Fruit fly (Drosophila melanogaster) whole organism, embryonic: ENCODE measurements around the gene Mocs1.
A peak's percentile ranks its signal among the peaks of the same experiment; 100 is the strongest.

Source experiments
- Bgb ChIP-seq: fragments of 200-800 bp; sonication (Bioruptor generic); IDR thresholded peaks from 2 replicates; pipeline ENCODE4 v1.3.6; 2022; ENCODE audit warnings: missing biosample characterization, missing genetic modification characterization; ENCODE audit not compliant: partially characterized antibody
- CG10209 ChIP-seq: fragments of 200-800 bp; sonication (Bioruptor generic); optimal IDR thresholded peaks from 3 replicates; lab custom pipeline; 2017; ENCODE audit warnings: missing biosample characterization, mild to moderate bottlenecking, missing genetic modification characterization, missing genetic modification reagents
- CG11398 ChIP-seq: fragments of 200-800 bp; sonication (Bioruptor generic); optimal IDR thresholded peaks from 2 replicates; lab custom pipeline; 2016; ENCODE audit warnings: missing biosample characterization, missing genetic modification characterization
- CG13424 ChIP-seq: fragments of 200-800 bp; sonication (Bioruptor generic); optimal IDR thresholded peaks from 2 replicates; lab custom pipeline; 2019; ENCODE audit warnings: missing biosample characterization, mild to moderate bottlenecking, missing genetic modification characterization, moderate library complexity
- CG14710 ChIP-seq: fragments of 200-800 bp; sonication (Bioruptor generic); optimal IDR thresholded peaks from 3 replicates; lab custom pipeline; 2019; ENCODE audit warnings: missing biosample characterization, mild to moderate bottlenecking, missing genetic modification characterization, moderate library complexity
- CG1602 ChIP-seq: fragments of 200-800 bp; sonication (Bioruptor generic); optimal IDR thresholded peaks from 3 replicates; lab custom pipeline; 2016; ENCODE audit warnings: missing biosample characterization, missing genetic modification characterization
- CG17612 ChIP-seq: fragments of 200-800 bp; sonication (Bioruptor generic); IDR thresholded peaks from 2 replicates; pipeline ENCODE4 v1.3.6; 2022; ENCODE audit warnings: missing biosample characterization, missing genetic modification characterization
- CG17829 ChIP-seq: fragments of 200-800 bp; optimal IDR thresholded peaks from 2 replicates; lab custom pipeline; 2019; ENCODE audit warnings: missing biosample characterization, mild to moderate bottlenecking, missing genetic modification characterization, moderate library complexity
- CG32767 ChIP-seq: fragments of 200-800 bp; sonication (Bioruptor generic); IDR thresholded peaks from 2 replicates; pipeline ENCODE4 v1.3.6; 2022; ENCODE audit warnings: missing biosample characterization, missing genetic modification characterization
- CG3726 ChIP-seq: fragments of 200-800 bp; sonication (Bioruptor generic); IDR thresholded peaks from 3 replicates; pipeline ENCODE4, ENCODE4 v1.3.6; 2022; ENCODE audit warnings: missing biosample characterization, missing genetic modification characterization
- CG3847 ChIP-seq: fragments of 200-800 bp; sonication (Bioruptor generic); IDR thresholded peaks from 2 replicates; pipeline ENCODE4 v1.3.6; 2022; ENCODE audit warnings: missing biosample characterization, missing genetic modification characterization
- CG4282 ChIP-seq: fragments of 200-800 bp; sonication (Bioruptor generic); optimal IDR thresholded peaks from 2 replicates; lab custom pipeline; 2016; ENCODE audit warnings: missing biosample characterization, missing genetic modification characterization
- CG4360 ChIP-seq: fragments of 200-800 bp; sonication (Bioruptor generic); IDR thresholded peaks from 2 replicates; pipeline ENCODE4 v1.3.6; 2022; ENCODE audit warnings: missing biosample characterization, missing genetic modification characterization
- CG4404 ChIP-seq: fragments of 200-800 bp; sonication (Bioruptor generic); IDR thresholded peaks from 2 replicates; pipeline ENCODE4 v1.3.6; 2022; ENCODE audit warnings: missing biosample characterization, missing genetic modification characterization
- CG8944 ChIP-seq: fragments of 200-800 bp; sonication (Bioruptor generic); optimal IDR thresholded peaks from 3 replicates; lab custom pipeline; 2016; ENCODE audit warnings: missing biosample characterization, missing genetic modification characterization
- Deaf1 ChIP-seq: fragments of 200-800 bp; optimal IDR thresholded peaks from 3 replicates; lab custom pipeline; 2019; ENCODE audit warnings: missing biosample characterization, mild to moderate bottlenecking, missing genetic modification characterization, moderate library complexity
- ERR ChIP-seq: fragments of 200-800 bp; sonication (Bioruptor generic); optimal IDR thresholded peaks from 2 replicates; lab custom pipeline; 2016; ENCODE audit warnings: missing biosample characterization, missing genetic modification characterization
- HLHmδ ChIP-seq: fragments of 200-800 bp; sonication (Bioruptor generic); optimal IDR thresholded peaks from 2 replicates; lab custom pipeline; 2018; ENCODE audit warnings: missing biosample characterization, mild to moderate bottlenecking, missing genetic modification characterization, moderate library complexity
- Med ChIP-seq: fragments of 200-800 bp; sonication (Bioruptor generic); peaks from one replicate; lab custom pipeline; 2016; ENCODE audit warnings: missing biosample characterization, missing genetic modification characterization, mild to moderate bottlenecking, inconsistent platforms, moderate library complexity
- Mrtf ChIP-seq: fragments of 200-800 bp; sonication (Bioruptor generic); IDR thresholded peaks from 3 replicates; pipeline ENCODE4 v1.3.6; 2022; ENCODE audit warnings: missing biosample characterization, missing genetic modification characterization
- Neu2 ChIP-seq: fragments of 200-800 bp; sonication (Bioruptor generic); optimal IDR thresholded peaks from 3 replicates; lab custom pipeline; 2016; ENCODE audit warnings: missing biosample characterization, missing genetic modification characterization, borderline replicate concordance
- Nf-YB ChIP-seq: fragments of 200-800 bp; sonication (Bioruptor generic); optimal IDR thresholded peaks from 3 replicates; lab custom pipeline; 2019; ENCODE audit warnings: missing biosample characterization, mild to moderate bottlenecking, missing genetic modification characterization, moderate library complexity
- PHDP ChIP-seq: fragments of 200-800 bp; sonication (Bioruptor generic); optimal IDR thresholded peaks from 3 replicates; lab custom pipeline; 2018; ENCODE audit warnings: missing biosample characterization, mild to moderate bottlenecking, missing genetic modification characterization, moderate library complexity
- Poxn ChIP-seq: fragments of 200-800 bp; sonication (Bioruptor generic); IDR thresholded peaks from 2 replicates; pipeline ENCODE4 v1.3.6; 2022; ENCODE audit warnings: missing biosample characterization, missing genetic modification characterization
- Sox100B ChIP-seq: fragments of 200-800 bp; sonication (Bioruptor generic); optimal IDR thresholded peaks from 3 replicates; lab custom pipeline; 2018; ENCODE audit warnings: missing biosample characterization, mild to moderate bottlenecking, missing genetic modification characterization
- Sry-δ ChIP-seq: fragments of 200-800 bp; sonication (Bioruptor generic); optimal IDR thresholded peaks from 2 replicates; lab custom pipeline; 2016; ENCODE audit warnings: missing biosample characterization, missing genetic modification characterization
- Ssrp ChIP-seq: fragments of 200-800 bp; sonication (Bioruptor generic); optimal IDR thresholded peaks from 2 replicates; lab custom pipeline; 2018; ENCODE audit warnings: missing biosample characterization, mild to moderate bottlenecking, missing genetic modification characterization, moderate library complexity
- Stat92E ChIP-seq, 3 experiments: fragments of >200 bp in 2 of 3; fragments of 200-800 bp in 1 of 3; sonication (Bioruptor generic) in 1 of 3; optimal IDR thresholded peaks; 2 replicates each; lab custom pipeline; 2017 to 2019; ENCODE audit warnings: missing biosample characterization in 3 of 3, missing genetic modification characterization in 3 of 3, mild to moderate bottlenecking in 1 of 3, moderate library complexity in 1 of 3
- Trl ChIP-seq, 3 experiments: fragments of >200 bp in 2 of 3; fragments of 200-800 bp in 1 of 3; sonication (Bioruptor generic) in 1 of 3; optimal IDR thresholded peaks; 2 replicates in 1 of 3; 3 replicates in 2 of 3; lab custom pipeline; 2016 to 2017; ENCODE audit warnings: missing biosample characterization in 1 of 3, missing genetic modification characterization in 1 of 3
- al ChIP-seq: fragments of 200-800 bp; sonication (Bioruptor generic); IDR thresholded peaks from 2 replicates; pipeline ENCODE4 v1.3.6; 2022; ENCODE audit warnings: missing biosample characterization, missing genetic modification characterization
- ara ChIP-seq: fragments of 200-800 bp; sonication (Bioruptor generic); IDR thresholded peaks from 2 replicates; pipeline ENCODE4 v1.3.6; 2022; ENCODE audit warnings: missing biosample characterization, missing genetic modification characterization
- cad ChIP-seq: fragments of >200 bp; optimal IDR thresholded peaks from 2 replicates; lab custom pipeline; 2017; ENCODE audit warnings: missing biosample characterization, missing genetic modification characterization
- cwo ChIP-seq: fragments of 200-800 bp; sonication (Bioruptor generic); optimal IDR thresholded peaks from 3 replicates; lab custom pipeline; 2017; ENCODE audit warnings: missing biosample characterization, missing genetic modification characterization, mild to moderate bottlenecking, moderate library complexity, missing genetic modification reagents
- da ChIP-seq: fragments of 200-800 bp; sonication (Bioruptor generic); optimal IDR thresholded peaks from 2 replicates; lab custom pipeline; 2016; ENCODE audit warnings: missing biosample characterization, missing genetic modification characterization
- fd102C ChIP-seq: fragments of 200-800 bp; sonication (Bioruptor generic); optimal IDR thresholded peaks from 2 replicates; lab custom pipeline; 2018; ENCODE audit warnings: missing biosample characterization, mild to moderate bottlenecking, missing genetic modification characterization, moderate library complexity
- fd64A ChIP-seq: fragments of 200-800 bp; sonication (Bioruptor generic); optimal IDR thresholded peaks from 3 replicates; lab custom pipeline; 2018; ENCODE audit warnings: missing biosample characterization, mild to moderate bottlenecking, missing genetic modification characterization
- fd96Cb ChIP-seq: fragments of 200-800 bp; sonication (Bioruptor generic); optimal IDR thresholded peaks from 2 replicates; lab custom pipeline; 2018; ENCODE audit warnings: missing biosample characterization, mild to moderate bottlenecking, missing genetic modification characterization, moderate library complexity
- insv ChIP-seq, 2 experiments: fragments of 200-800 bp; sonication (Bioruptor generic); optimal IDR thresholded peaks; 3 replicates each; lab custom pipeline; 2016 to 2018; ENCODE audit warnings: missing biosample characterization in 2 of 2, missing genetic modification characterization in 2 of 2
- inv ChIP-seq: fragments of 200-800 bp; sonication (Bioruptor generic); IDR thresholded peaks from 2 replicates; pipeline ENCODE4 v1.3.6; 2022; ENCODE audit warnings: missing biosample characterization, missing genetic modification characterization; ENCODE audit not compliant: partially characterized antibody
- lmd ChIP-seq: fragments of 200-800 bp; sonication (Bioruptor generic); IDR thresholded peaks from 2 replicates; pipeline ENCODE4 v1.3.6; 2022; ENCODE audit warnings: missing biosample characterization, missing genetic modification characterization
- mirr ChIP-seq: fragments of 200-800 bp; sonication (Bioruptor generic); optimal IDR thresholded peaks from 3 replicates; lab custom pipeline; 2018; ENCODE audit warnings: missing biosample characterization, mild to moderate bottlenecking, missing genetic modification characterization
- nmo ChIP-seq: fragments of 200-800 bp; sonication (Bioruptor generic); optimal IDR thresholded peaks from 2 replicates; lab custom pipeline; 2018; ENCODE audit warnings: missing biosample characterization, mild to moderate bottlenecking, missing genetic modification characterization, moderate library complexity
- sc ChIP-seq, 3 experiments: fragments of >200 bp in 2 of 3; fragments of 200-800 bp in 1 of 3; sonication (Bioruptor generic) in 1 of 3; optimal IDR thresholded peaks; 2 replicates in 2 of 3; 3 replicates in 1 of 3; lab custom pipeline; 2017; ENCODE audit warnings: mild to moderate bottlenecking in 1 of 3, missing biosample characterization in 1 of 3, missing genetic modification characterization in 1 of 3, missing genetic modification reagents in 1 of 3
- sisA ChIP-seq: fragments of 200-800 bp; sonication (Bioruptor generic); IDR thresholded peaks from 2 replicates; pipeline ENCODE4 v1.3.6; 2022; ENCODE audit warnings: missing biosample characterization, missing genetic modification characterization
- sqz ChIP-seq: fragments of 200-800 bp; sonication (Bioruptor generic); optimal IDR thresholded peaks from 3 replicates; lab custom pipeline; 2018; ENCODE audit warnings: missing biosample characterization, mild to moderate bottlenecking, missing genetic modification characterization
- ssp ChIP-seq: fragments of 200-800 bp; sonication (Bioruptor generic); IDR thresholded peaks from 2 replicates; pipeline ENCODE4 v1.3.6; 2022; ENCODE audit warnings: missing biosample characterization, missing genetic modification characterization
- tll ChIP-seq, 2 experiments: fragments of 200-800 bp in 1 of 2; fragments of >200 bp in 1 of 2; sonication (Bioruptor generic) in 1 of 2; optimal IDR thresholded peaks; 2 replicates each; lab custom pipeline; 2017 to 2019; ENCODE audit warnings: missing biosample characterization in 2 of 2, missing genetic modification characterization in 2 of 2, mild to moderate bottlenecking in 1 of 2, moderate library complexity in 1 of 2
- usp ChIP-seq: fragments of >200 bp; optimal IDR thresholded peaks from 2 replicates; lab custom pipeline; 2017; ENCODE audit warnings: missing biosample characterization, missing genetic modification characterization
- zfh2 ChIP-seq: fragments of 200-800 bp; sonication (Bioruptor generic); optimal IDR thresholded peaks from 2 replicates; lab custom pipeline; 2016; ENCODE audit warnings: missing biosample characterization, missing genetic modification characterization

Mocs1 gene

dm6 chr3L:11061200-11061599, 9.1 kb upstream of the Mocs1 start, which contains the start of the genes CG6321 and Blos2 (continued):
- no peak for TF ChIP-seq Neu2 (GFP tag; lab: Kevin White, UChicago)
- TF ChIP-seq Bgb (GFP tag; lab: Robert Waterston, UW) = no peak
- no peak for TF ChIP-seq inv (GFP tag; lab: Robert Waterston, UW)
- no peak for TF ChIP-seq CG4360
- TF ChIP-seq ssp (GFP tag; lab: Robert Waterston, UW) = no peak
- TF ChIP-seq al (GFP tag; lab: Robert Waterston, UW) = peak; percentile 60; the same call in 1 of the 2 replicates
- TF ChIP-seq CG32767 (GFP tag; lab: Robert Waterston, UW) = 0 out of 2 replicates have a peak, but pooled peaks have one; percentile 21
- TF ChIP-seq ara = 0 out of 2 replicates have a peak, but pooled peaks have one; percentile 34
- TF ChIP-seq CG17829 = peak; percentile 82
- TF ChIP-seq da = no peak
- peak; percentile 13 for TF ChIP-seq fd64A (GFP tag; lab: Kevin White, UChicago)
- peak; percentile 62 for TF ChIP-seq Nf-YB (GFP tag; lab: Kevin White, UChicago)
- peak; percentile 54 for TF ChIP-seq sisA (GFP tag; lab: Robert Waterston, UW)
- TF ChIP-seq usp (GFP tag; lab: Kevin White, UChicago) = no peak
- TF ChIP-seq CG3847 = peak; percentile 53; the same call in 1 of the 2 replicates
- TF ChIP-seq Mrtf (GFP tag; lab: Robert Waterston, UW) = peak; percentile 62; the same call in 1 of the 3 replicates
- peak; percentile 51 for TF ChIP-seq CG1602 (GFP tag; lab: Kevin White, UChicago)
- TF ChIP-seq fd96Cb (tag; lab: Kevin White, UChicago) = peak; percentile 76
- no peak for TF ChIP-seq tll (GFP tag; optimal IDR thresholded peaks at IDR 0.05; lab: Kevin White, UChicago)
- peak; percentile 70 for TF ChIP-seq CG10209 (GFP tag; lab: Kevin White, UChicago)
- TF ChIP-seq Sry-δ (GFP tag; lab: Kevin White, UChicago) = peak; percentile 2
- peak; percentile 74 for TF ChIP-seq Sox100B
- peak; percentile 93 for TF ChIP-seq Med (GFP tag; lab: Kevin White, UChicago)
- peak; percentile 89 for TF ChIP-seq PHDP (tag; lab: Kevin White, UChicago)
- peak; percentile 65 for TF ChIP-seq cwo (GFP tag; lab: Kevin White, UChicago)
- TF ChIP-seq CG11398 (GFP tag; lab: Kevin White, UChicago) = no peak
- peak; percentile 84 for TF ChIP-seq CG13424 (tag; lab: Kevin White, UChicago)
- no peak for TF ChIP-seq CG8944 (GFP tag; lab: Kevin White, UChicago)
- TF ChIP-seq insv (GFP tag; optimal IDR thresholded peaks at IDR 0.05; lab: Kevin White, UChicago) = no peak
- TF ChIP-seq ERR (GFP tag; lab: Kevin White, UChicago) = no peak
- TF ChIP-seq Ssrp (tag; lab: Kevin White, UChicago) = peak; percentile 67
- TF ChIP-seq mirr (GFP tag; lab: Kevin White, UChicago) = peak; percentile 4
- no peak for TF ChIP-seq fd102C (GFP tag; lab: Kevin White, UChicago)
- TF ChIP-seq CG3726 (GFP tag; lab: Robert Waterston, UW) = no peak
- peak; percentile 82 for TF ChIP-seq CG14710 (tag; lab: Kevin White, UChicago)
- TF ChIP-seq cad (GFP tag; lab: Kevin White, UChicago) = no peak
- TF ChIP-seq sc (optimal IDR thresholded peaks at IDR 0.05; lab: Kevin White, UChicago) = no peak
- TF ChIP-seq sc (GFP tag; optimal IDR thresholded peaks at IDR 0.05; lab: Kevin White, UChicago) = peak; percentile 22
- TF ChIP-seq Stat92E (GFP tag; optimal IDR thresholded peaks at IDR 0.05; lab: Kevin White, UChicago) = no peak
- no peak for TF ChIP-seq HLHmδ (GFP tag; lab: Kevin White, UChicago)
- peak; percentile 39; the same call in 1 of the 2 replicates for TF ChIP-seq Poxn
- peak; percentile 20 for TF ChIP-seq sqz
- TF ChIP-seq zfh2 (GFP tag; lab: Kevin White, UChicago) = no peak
- no peak for TF ChIP-seq CG4282 (GFP tag; lab: Kevin White, UChicago)
- TF ChIP-seq nmo = peak; percentile 85
- no peak for TF ChIP-seq Trl (optimal IDR thresholded peaks at IDR 0.05; lab: Kevin White, UChicago)
- peak; percentile 45 for TF ChIP-seq Trl (GFP tag; optimal IDR thresholded peaks at IDR 0.05; lab: Kevin White, UChicago)
- TF ChIP-seq CG4404 = 0 out of 2 replicates have a peak, but pooled peaks have one; percentile 14
- peak; percentile 66 for TF ChIP-seq Deaf1 (tag; lab: Kevin White, UChicago)
- TF ChIP-seq lmd (GFP tag; lab: Robert Waterston, UW) = peak; percentile 68
- 0 out of 2 replicates have a peak, but pooled peaks have one; percentile 34 for TF ChIP-seq CG17612
